Fruit fly (Drosophila melanogaster) whole organism, embryonic: ENCODE results near the gene hop.

Experiments used
- Aef1 ChIP-seq: fragments of 200-800 bp; sonication (Bioruptor generic); IDR thresholded peaks from 3 replicates; pipeline ENCODE4 v1.3.6; 2022; ENCODE audit warnings: missing biosample characterization, missing genetic modification characterization
- Atf3 ChIP-seq: fragments of 200-800 bp; sonication (Bioruptor generic); optimal IDR thresholded peaks from 3 replicates; lab custom pipeline; 2016; ENCODE audit warnings: missing biosample characterization, missing genetic modification characterization
- C15 ChIP-seq: fragments of 200-800 bp; sonication (Bioruptor generic); IDR thresholded peaks from 3 replicates; pipeline ENCODE4 v1.3.6; 2022; ENCODE audit warnings: missing biosample characterization, missing genetic modification characterization
- CG10366 ChIP-seq: fragments of 200-800 bp; sonication (Bioruptor generic); IDR thresholded peaks from 2 replicates; pipeline ENCODE4 v1.3.6; 2022; ENCODE audit warnings: missing biosample characterization, missing genetic modification characterization
- CG10565 ChIP-seq: fragments of 200-800 bp; sonication (Bioruptor generic); optimal IDR thresholded peaks from 3 replicates; lab custom pipeline; 2016; ENCODE audit warnings: missing biosample characterization, mild to moderate bottlenecking, missing genetic modification characterization
- CG11093 ChIP-seq: fragments of 200-800 bp; sonication (Bioruptor generic); IDR thresholded peaks from 3 replicates; pipeline ENCODE4 v1.3.6; 2022; ENCODE audit warnings: missing biosample characterization, missing genetic modification characterization
- CG11560 ChIP-seq: fragments of 200-800 bp; sonication (Bioruptor generic); IDR thresholded peaks from 3 replicates; pipeline ENCODE4 v1.3.6; 2022; ENCODE audit warnings: missing biosample characterization, missing genetic modification characterization
- CG12071 ChIP-seq: fragments of 200-800 bp; sonication (Bioruptor generic); optimal IDR thresholded peaks from 3 replicates; lab custom pipeline; 2018; ENCODE audit warnings: missing biosample characterization, mild to moderate bottlenecking, missing genetic modification characterization
- CG14965 ChIP-seq: fragments of 200-800 bp; sonication (Bioruptor generic); optimal IDR thresholded peaks from 2 replicates; lab custom pipeline; 2016; ENCODE audit warnings: missing biosample characterization, missing genetic modification characterization, borderline replicate concordance
- CG30020 ChIP-seq: fragments of 200-800 bp; optimal IDR thresholded peaks from 2 replicates; lab custom pipeline; 2019; ENCODE audit warnings: missing biosample characterization, mild to moderate bottlenecking, missing genetic modification characterization, moderate library complexity
- CG31388 ChIP-seq: fragments of 200-800 bp; sonication (Bioruptor generic); optimal IDR thresholded peaks from 2 replicates; lab custom pipeline; 2016; ENCODE audit warnings: missing biosample characterization, missing genetic modification characterization
- CG32532 ChIP-seq: fragments of 200-800 bp; sonication (Bioruptor generic); IDR thresholded peaks from 2 replicates; pipeline ENCODE4 v1.3.6; 2022; ENCODE audit warnings: missing biosample characterization, missing genetic modification characterization
- CG3847 ChIP-seq: fragments of 200-800 bp; sonication (Bioruptor generic); IDR thresholded peaks from 2 replicates; pipeline ENCODE4 v1.3.6; 2022; ENCODE audit warnings: missing biosample characterization, missing genetic modification characterization
- CG4424 ChIP-seq: fragments of 200-800 bp; sonication (Bioruptor generic); optimal IDR thresholded peaks from 3 replicates; lab custom pipeline; 2016; ENCODE audit warnings: missing biosample characterization, missing genetic modification characterization
- CG4854 ChIP-seq: fragments of 200-800 bp; sonication (Bioruptor generic); optimal IDR thresholded peaks from 2 replicates; lab custom pipeline; 2016; ENCODE audit warnings: missing biosample characterization, missing genetic modification characterization, inconsistent platforms
- CG5953 ChIP-seq: fragments of 200-800 bp; sonication (Bioruptor generic); IDR thresholded peaks from 2 replicates; pipeline ENCODE4 v1.3.6; 2022; ENCODE audit warnings: missing biosample characterization, missing genetic modification characterization
- CG6854 ChIP-seq: fragments of 200-800 bp; sonication (Bioruptor generic); optimal IDR thresholded peaks from 3 replicates; lab custom pipeline; 2017; ENCODE audit warnings: missing biosample characterization, mild to moderate bottlenecking, missing genetic modification characterization
- CG8924 ChIP-seq: fragments of 200-800 bp; optimal IDR thresholded peaks from 3 replicates; lab custom pipeline; 2019; ENCODE audit warnings: missing biosample characterization, mild to moderate bottlenecking, missing genetic modification characterization, moderate library complexity
- CG9215 ChIP-seq: fragments of 200-800 bp; sonication (Bioruptor generic); IDR thresholded peaks from 2 replicates; pipeline ENCODE4 v1.3.6; 2022; ENCODE audit warnings: missing biosample characterization, missing genetic modification characterization
- CG9727 ChIP-seq: fragments of 200-800 bp; sonication (Bioruptor generic); optimal IDR thresholded peaks from 3 replicates; lab custom pipeline; 2017; ENCODE audit warnings: missing biosample characterization, mild to moderate bottlenecking, missing genetic modification characterization
- CG9797 ChIP-seq: fragments of 200-800 bp; sonication (Bioruptor generic); optimal IDR thresholded peaks from 3 replicates; lab custom pipeline; 2018; ENCODE audit warnings: missing biosample characterization, mild to moderate bottlenecking, missing genetic modification characterization
- CG9817 ChIP-seq: fragments of 200-800 bp; sonication (Bioruptor generic); optimal IDR thresholded peaks from 2 replicates; lab custom pipeline; 2018; ENCODE audit warnings: missing biosample characterization, mild to moderate bottlenecking, missing genetic modification characterization, moderate library complexity
- CTCF ChIP-seq: fragments of 200-800 bp; sonication (Bioruptor generic); optimal IDR thresholded peaks from 2 replicates; lab custom pipeline; 2017; ENCODE audit warnings: missing biosample characterization, mild to moderate bottlenecking, missing genetic modification characterization, moderate library complexity
- D19B ChIP-seq: fragments of 200-800 bp; sonication (Bioruptor generic); optimal IDR thresholded peaks from 2 replicates; lab custom pipeline; 2017; ENCODE audit warnings: missing biosample characterization, mild to moderate bottlenecking, missing genetic modification characterization
- Dek ChIP-seq: fragments of 200-800 bp; sonication (Bioruptor generic); optimal IDR thresholded peaks from 3 replicates; lab custom pipeline; 2019; ENCODE audit warnings: missing biosample characterization, mild to moderate bottlenecking, missing genetic modification characterization, moderate library complexity
- HLH54F ChIP-seq: fragments of 200-800 bp; sonication (Bioruptor generic); optimal IDR thresholded peaks from 3 replicates; lab custom pipeline; 2016; ENCODE audit warnings: missing biosample characterization, missing genetic modification characterization
- HmgZ ChIP-seq: fragments of 200-800 bp; sonication (Bioruptor generic); optimal IDR thresholded peaks from 2 replicates; lab custom pipeline; 2018; ENCODE audit warnings: missing biosample characterization, mild to moderate bottlenecking, missing genetic modification characterization
- Jarid2 ChIP-seq: fragments of 200-800 bp; sonication (Bioruptor generic); optimal IDR thresholded peaks from 3 replicates; lab custom pipeline; 2017; ENCODE audit warnings: mild to moderate bottlenecking, missing biosample characterization, missing genetic modification reagents, missing genetic modification characterization
- Kr ChIP-seq: fragments of 200-800 bp; sonication (Bioruptor generic); optimal IDR thresholded peaks from 2 replicates; lab custom pipeline; 2017; ENCODE audit warnings: missing biosample characterization, mild to moderate bottlenecking, missing genetic modification characterization
- Med ChIP-seq: fragments of 200-800 bp; sonication (Bioruptor generic); peaks from one replicate; lab custom pipeline; 2016; ENCODE audit warnings: missing biosample characterization, missing genetic modification characterization, mild to moderate bottlenecking, inconsistent platforms, moderate library complexity
- Mes4 ChIP-seq: fragments of 200-800 bp; sonication (Bioruptor generic); optimal IDR thresholded peaks from 2 replicates; lab custom pipeline; 2016; ENCODE audit warnings: missing biosample characterization, missing genetic modification characterization
- Side ChIP-seq: fragments of 200-800 bp; sonication (Bioruptor generic); optimal IDR thresholded peaks from 2 replicates; lab custom pipeline; 2016; ENCODE audit warnings: missing biosample characterization, missing genetic modification characterization
- ash1 ChIP-seq: fragments of 200-800 bp; sonication (Bioruptor generic); optimal IDR thresholded peaks from 2 replicates; lab custom pipeline; 2018; ENCODE audit warnings: missing biosample characterization, mild to moderate bottlenecking, missing genetic modification characterization
- az2 ChIP-seq: fragments of 200-800 bp; sonication (Bioruptor generic); optimal IDR thresholded peaks from 3 replicates; lab custom pipeline; 2016; ENCODE audit warnings: missing biosample characterization, missing genetic modification characterization
- bigmax ChIP-seq: fragments of 200-800 bp; sonication (Bioruptor generic); optimal IDR thresholded peaks from 2 replicates; lab custom pipeline; 2018; ENCODE audit warnings: missing biosample characterization, mild to moderate bottlenecking, missing genetic modification characterization
- bsh ChIP-seq, 2 experiments: fragments of 200-800 bp; sonication (Bioruptor generic); optimal IDR thresholded peaks; 2 replicates each; lab custom pipeline; 2017 to 2018; ENCODE audit warnings: mild to moderate bottlenecking in 2 of 2, missing biosample characterization in 2 of 2, missing genetic modification characterization in 2 of 2, moderate library complexity in 1 of 2
- dimm ChIP-seq: fragments of 200-800 bp; sonication (Bioruptor generic); IDR thresholded peaks from 2 replicates; pipeline ENCODE4 v1.3.6; 2022; ENCODE audit warnings: missing biosample characterization, missing genetic modification characterization
- eyg ChIP-seq: fragments of 200-800 bp; sonication (Bioruptor generic); optimal IDR thresholded peaks from 3 replicates; lab custom pipeline; 2016; ENCODE audit warnings: missing biosample characterization, missing genetic modification characterization
- gcm ChIP-seq: fragments of 200-800 bp; sonication (Bioruptor generic); optimal IDR thresholded peaks from 2 replicates; lab custom pipeline; 2019; ENCODE audit warnings: missing biosample characterization, mild to moderate bottlenecking, missing genetic modification characterization, moderate library complexity
- ham ChIP-seq: fragments of 200-800 bp; sonication (Bioruptor generic); IDR thresholded peaks from 2 replicates; pipeline ENCODE4 v1.3.6; 2022; ENCODE audit warnings: missing biosample characterization, missing genetic modification characterization
- hkb ChIP-seq, 2 experiments: fragments of 200-800 bp in 1 of 2; fragments of >200 bp in 1 of 2; sonication (Bioruptor generic) in 1 of 2; IDR thresholded peaks in 1 of 2; optimal IDR thresholded peaks in 1 of 2; 2 replicates each; pipeline versions ENCODE4 v1.3.6 to Lab custom; 2017 to 2022; ENCODE audit warnings: missing biosample characterization in 1 of 2, missing genetic modification characterization in 1 of 2
- hth ChIP-seq: fragments of >200 bp; optimal IDR thresholded peaks from 2 replicates; lab custom pipeline; 2017; ENCODE audit warnings: inconsistent platforms
- kah ChIP-seq: fragments of 200-800 bp; sonication (Bioruptor generic); optimal IDR thresholded peaks from 2 replicates; lab custom pipeline; 2018; ENCODE audit warnings: missing biosample characterization, mild to moderate bottlenecking, missing genetic modification characterization
- ken ChIP-seq: fragments of 200-800 bp; sonication (Bioruptor generic); IDR thresholded peaks from 3 replicates; pipeline ENCODE4 v1.3.6; 2022; ENCODE audit warnings: missing biosample characterization, missing genetic modification characterization
- pros ChIP-seq: fragments of 200-800 bp; sonication (Bioruptor generic); optimal IDR thresholded peaks from 3 replicates; lab custom pipeline; 2019; ENCODE audit warnings: missing biosample characterization, mild to moderate bottlenecking, missing genetic modification characterization, moderate library complexity
- slp2 ChIP-seq: fragments of 200-800 bp; sonication (Bioruptor generic); optimal IDR thresholded peaks from 2 replicates; lab custom pipeline; 2016; ENCODE audit warnings: missing biosample characterization, missing genetic modification characterization
- sob ChIP-seq: fragments of 200-800 bp; sonication (Bioruptor generic); IDR thresholded peaks from 2 replicates; pipeline ENCODE4 v1.3.6; 2022; ENCODE audit warnings: missing biosample characterization, missing genetic modification characterization
- toy ChIP-seq: fragments of 200-800 bp; sonication (Bioruptor generic); IDR thresholded peaks from 2 replicates; pipeline ENCODE4 v1.3.6; 2022; ENCODE audit warnings: missing biosample characterization, missing genetic modification characterization
- ttk ChIP-seq: fragments of 200-800 bp; sonication (Bioruptor generic); IDR thresholded peaks from 2 replicates; pipeline ENCODE4 v2.1.2; 2022; ENCODE audit warnings: missing biosample characterization, missing genetic modification characterization
- tx ChIP-seq: fragments of 200-800 bp; sonication (Bioruptor generic); optimal IDR thresholded peaks from 2 replicates; lab custom pipeline; 2016; ENCODE audit warnings: missing biosample characterization, missing genetic modification characterization
- z ChIP-seq: fragments of 200-800 bp; sonication (Bioruptor generic); IDR thresholded peaks from 3 replicates; pipeline ENCODE4 v1.3.6; 2022; ENCODE audit warnings: missing biosample characterization, missing genetic modification characterization

hop gene

dm6 chrX:11390625-11391363 lies 22.9 kb upstream of the hop start (continued):
- TF ChIP-seq CG11560 (tag; lab: Robert Waterston, UW) (peak; percentile 78), az2 (GFP tag; lab: Kevin White, UChicago) (peak; percentile 73), CG5953 (GFP tag; lab: Robert Waterston, UW) (peak; percentile 84), ttk (GFP tag; lab: Robert Waterston, UW) (peak; percentile 82), slp2 (GFP tag; lab: Kevin White, UChicago) (peak; percentile 62), CG3847 (GFP tag; lab: Robert Waterston, UW) (peak; percentile 79), CG11093 (peak; percentile 70), CG9817 (peak; percentile 78), kah (GFP tag; lab: Kevin White, UChicago) (peak; percentile 56), eyg (GFP tag; lab: Kevin White, UChicago) (peak; percentile 61), hth (lab: Kevin White, UChicago) (no peak), Jarid2 (peak; percentile 24), ash1 (GFP tag; lab: Kevin White, UChicago) (peak; percentile 39), tx (GFP tag; lab: Kevin White, UChicago) (peak; percentile 63), CG31388 (peak; percentile 20), toy (GFP tag; lab: Robert Waterston, UW) (peak; percentile 72), CTCF (no peak), bsh (GFP tag; optimal IDR thresholded peaks at IDR 0.05; lab: Kevin White, UChicago) (peak; percentile 62 to 65), HLH54F (GFP tag; lab: Kevin White, UChicago) (peak; percentile 72), CG9215 (GFP tag; lab: Robert Waterston, UW) (peak; percentile 68), CG14965 (GFP tag; lab: Kevin White, UChicago) (peak; percentile 2), hkb (optimal IDR thresholded peaks at IDR 0.05; lab: Kevin White, UChicago) (no peak), hkb (GFP tag; IDR thresholded peaks at IDR 0.05; lab: Robert Waterston, UW) (peak; percentile 87), gcm (peak; percentile 37), CG9797 (GFP tag; lab: Kevin White, UChicago) (no peak), Atf3 (GFP tag; lab: Kevin White, UChicago) (peak; percentile 57), CG10565 (GFP tag; lab: Kevin White, UChicago) (no peak), ham (GFP tag; lab: Robert Waterston, UW) (peak; percentile 67; the same call in 1 of the 2 replicates), Kr (GFP tag; lab: Kevin White, UChicago) (no peak), pros (GFP tag; lab: Kevin White, UChicago) (no peak), Dek (peak; percentile 50), CG30020 (tag; lab: Kevin White, UChicago) (no peak), C15 (GFP tag; lab: Robert Waterston, UW) (peak; percentile 74; the same call in 1 of the 3 replicates), CG9727 (GFP tag; lab: Kevin White, UChicago) (peak; percentile 76), Aef1 (GFP tag; lab: Robert Waterston, UW) (peak; percentile 88), CG32532 (peak; percentile 93), ken (peak; percentile 84), dimm (peak; percentile 69), CG6854 (GFP tag; lab: Kevin White, UChicago) (peak; percentile 35), Mes4 (GFP tag; lab: Kevin White, UChicago) (no peak), sob (GFP tag; lab: Robert Waterston, UW) (peak; percentile 90), CG8924 (peak; percentile 70), CG10366 (GFP tag; lab: Robert Waterston, UW) (peak; percentile 84), CG12071 (GFP tag; lab: Kevin White, UChicago) (peak; percentile 78), Med (GFP tag; lab: Kevin White, UChicago) (peak; percentile 98), Side (peak; percentile 61), z (GFP tag; lab: Robert Waterston, UW) (no peak), HmgZ (tag; lab: Kevin White, UChicago) (peak; percentile 84), CG4424 (peak; percentile 57), CG4854 (peak; percentile 57), bigmax (no peak), D19B (GFP tag; lab: Kevin White, UChicago) (peak; percentile 90)
